Worm (Caenorhabditis elegans) whole organism, late embryonic: ENCODE data around the gene C35A5.6.

Source experiments
- Y22D7AL.16 ChIP-seq: sonication (generic microtip); optimal IDR thresholded peaks from 2 replicates; lab custom pipeline; 2016; ENCODE audit warnings: missing genetic modification characterization, missing compliant biosample characterization
- ceh-48 ChIP-seq: sonication (generic microtip); optimal IDR thresholded peaks from 2 replicates; lab custom pipeline; 2016; ENCODE audit warnings: missing genetic modification characterization, inconsistent platforms, missing compliant biosample characterization
- dmd-4 ChIP-seq: sonication (generic microtip); optimal IDR thresholded peaks from 2 replicates; lab custom pipeline; 2016; ENCODE audit warnings: borderline replicate concordance, missing genetic modification characterization, missing compliant biosample characterization
- eyg-1 ChIP-seq: sonication (generic microtip); optimal IDR thresholded peaks from 2 replicates; lab custom pipeline; 2016; ENCODE audit warnings: missing genotype, missing genetic modification characterization, missing compliant biosample characterization
- hlh-13 ChIP-seq: fragments of 200-800 bp; sonication (Bioruptor generic); optimal IDR thresholded peaks from 2 replicates; lab custom pipeline; 2018; ENCODE audit warnings: mild to moderate bottlenecking, missing genetic modification characterization, missing compliant biosample characterization
- hlh-30 ChIP-seq: sonication (generic microtip); optimal IDR thresholded peaks from 2 replicates; lab custom pipeline; 2017; ENCODE audit warnings: antibody characterized with exemption, missing genetic modification characterization, missing compliant biosample characterization; ENCODE audit not compliant: insufficient read depth
- npax-4 ChIP-seq: sonication (generic microtip); optimal IDR thresholded peaks from 2 replicates; lab custom pipeline; 2016; ENCODE audit warnings: missing genetic modification characterization, missing compliant biosample characterization
- pha-4 ChIP-seq: fragments of 150-350 bp; optimal IDR thresholded peaks from 2 replicates; lab custom pipeline; 2018; ENCODE audit warnings: missing biosample characterization, missing genetic modification reagents, missing genetic modification characterization
- rnt-1 ChIP-seq: sonication (generic microtip); optimal IDR thresholded peaks from 2 replicates; lab custom pipeline; 2016; ENCODE audit warnings: missing genetic modification characterization, missing compliant biosample characterization
- sox-2 ChIP-seq: fragments of 200-800 bp; sonication (Bioruptor generic); IDR thresholded peaks from 2 replicates; pipeline ENCODE4 v1.3.6; 2022; ENCODE audit warnings: missing genetic modification reagents, missing genetic modification characterization, missing compliant biosample characterization
- tbx-2 ChIP-seq: sonication (generic microtip); optimal IDR thresholded peaks from 2 replicates; lab custom pipeline; 2016; ENCODE audit warnings: missing genetic modification characterization, missing compliant biosample characterization
- unc-55 ChIP-seq: sonication (generic microtip); optimal IDR thresholded peaks from 2 replicates; lab custom pipeline; 2017; ENCODE audit warnings: missing biosample characterization, missing genetic modification reagents, missing genetic modification characterization

ce11 chrV:10467659-10468058 is 41.3 kb upstream of the C35A5.6 start:
- TF ChIP-seq dmd-4 (tag; lab: Kevin White, UChicago): no peak
- TF ChIP-seq sox-2 (GFP tag; lab: Robert Waterston, UW): no peak
- TF ChIP-seq tbx-2 (tag; lab: Kevin White, UChicago): no peak
- no peak for TF ChIP-seq eyg-1 (tag; lab: Kevin White, UChicago)
- no peak for TF ChIP-seq pha-4 (tag; lab: Kevin White, UChicago)
- no peak for TF ChIP-seq rnt-1 (tag; lab: Kevin White, UChicago)
- TF ChIP-seq unc-55: no peak
- TF ChIP-seq Y22D7AL.16 (tag; lab: Kevin White, UChicago): no peak
- TF ChIP-seq hlh-13 (GFP tag; lab: Kevin White, UChicago): no peak
- no peak for TF ChIP-seq npax-4 (tag; lab: Kevin White, UChicago)
- no peak for TF ChIP-seq hlh-30 (tag; lab: Kevin White, UChicago)
- no peak for TF ChIP-seq ceh-48 (tag; lab: Kevin White, UChicago)
